Worm (Caenorhabditis elegans) whole organism, L4 larva: ENCODE data around the gene C27D9.1.

Experiments used
- D1046.2 ChIP-seq: fragments of 200-800 bp; sonication (Bioruptor generic); IDR thresholded peaks from 2 replicates; pipeline ENCODE4 v1.3.6; 2022; ENCODE audit warnings: missing genetic modification characterization, missing compliant biosample characterization
- F37D6.2 ChIP-seq: sonication (generic microtip); optimal IDR thresholded peaks from 2 replicates; lab custom pipeline; 2016; ENCODE audit warnings: mild to moderate bottlenecking, missing genetic modification characterization, missing compliant biosample characterization
- F49E8.2 ChIP-seq: sonication (generic microtip); optimal IDR thresholded peaks from 2 replicates; lab custom pipeline; 2016; ENCODE audit warnings: missing compliant biosample characterization, mild to moderate bottlenecking, missing genetic modification characterization, borderline replicate concordance
- T20F7.1 ChIP-seq: fragments of 200-800 bp; sonication (Bioruptor generic); optimal IDR thresholded peaks from 2 replicates; lab custom pipeline; 2018; ENCODE audit warnings: mild to moderate bottlenecking, missing genetic modification characterization, missing compliant biosample characterization
- Y105C5A.15 ChIP-seq: fragments of 200-800 bp; sonication (Bioruptor generic); IDR thresholded peaks from 2 replicates; pipeline ENCODE4 v1.3.6; 2022; ENCODE audit warnings: missing genetic modification characterization, missing compliant biosample characterization
- Y48G9A.11 ChIP-seq: fragments of 200-800 bp; sonication (Bioruptor generic); IDR thresholded peaks from 2 replicates; pipeline ENCODE4 v1.3.6; 2022; ENCODE audit warnings: missing genetic modification reagents, missing genetic modification characterization, missing compliant biosample characterization
- ZK337.2 ChIP-seq: fragments of 200-800 bp; sonication (Bioruptor generic); IDR thresholded peaks from 2 replicates; pipeline ENCODE4 v1.3.6; 2022; ENCODE audit warnings: missing genetic modification reagents, missing genetic modification characterization, missing compliant biosample characterization
- aha-1 ChIP-seq: fragments of 150-350 bp; peaks from one replicate; lab custom pipeline; 2014; ENCODE audit warnings: missing biosample characterization, missing genetic modification characterization
- aly-2 ChIP-seq: sonication (generic microtip); optimal IDR thresholded peaks from 2 replicates; lab custom pipeline; 2018; ENCODE audit warnings: missing biosample characterization, missing genetic modification characterization
- attf-4 ChIP-seq: sonication (generic microtip); optimal IDR thresholded peaks from 3 replicates; lab custom pipeline; 2017; ENCODE audit warnings: missing biosample characterization, missing genetic modification characterization
- ceh-20 ChIP-seq: fragments of 200-800 bp; sonication (Bioruptor generic); IDR thresholded peaks from 2 replicates; pipeline ENCODE4 v1.3.6; 2022; ENCODE audit warnings: missing genetic modification reagents, missing genetic modification characterization, missing compliant biosample characterization
- ceh-32 ChIP-seq: sonication (generic microtip); optimal IDR thresholded peaks from 2 replicates; lab custom pipeline; 2016; ENCODE audit warnings: mild to moderate bottlenecking, missing genetic modification characterization, missing compliant biosample characterization; ENCODE audit not compliant: poor library complexity
- ceh-44 ChIP-seq: fragments of 200-800 bp; sonication (Bioruptor generic); IDR thresholded peaks from 2 replicates; pipeline ENCODE4 v1.3.6; 2022; ENCODE audit warnings: missing genetic modification reagents, missing genetic modification characterization, missing compliant biosample characterization
- ceh-62 ChIP-seq: sonication (generic microtip); optimal IDR thresholded peaks from 2 replicates; lab custom pipeline; 2017; ENCODE audit warnings: missing biosample characterization, missing genetic modification characterization
- ctbp-1 ChIP-seq: fragments of 200-800 bp; sonication (Bioruptor generic); IDR thresholded peaks from 2 replicates; pipeline ENCODE4 v1.3.6; 2022; ENCODE audit warnings: missing genetic modification reagents, missing genetic modification characterization, missing compliant biosample characterization
- daf-19 ChIP-seq: fragments of 200-800 bp; sonication (Bioruptor generic); conservative IDR thresholded peaks from 2 replicates; pipeline ENCODE4 v1.3.6; 2022; ENCODE audit warnings: missing genetic modification characterization, missing compliant biosample characterization
- dmd-6 ChIP-seq: fragments of 200-800 bp; sonication (Bioruptor generic); IDR thresholded peaks from 2 replicates; pipeline ENCODE4 v1.3.6; 2022; ENCODE audit warnings: missing genetic modification reagents, missing genetic modification characterization, missing compliant biosample characterization
- dmd-8 ChIP-seq: fragments of 200-800 bp; sonication (Bioruptor generic); IDR thresholded peaks from 2 replicates; pipeline ENCODE4 v1.3.6; 2022; ENCODE audit warnings: missing genetic modification characterization, missing compliant biosample characterization
- egl-27 ChIP-seq: sonication (generic microtip); optimal IDR thresholded peaks from 3 replicates; lab custom pipeline; 2017; ENCODE audit warnings: missing biosample characterization, missing genetic modification reagents, missing genetic modification characterization
- egl-43 ChIP-seq: fragments of 200-800 bp; sonication (Bioruptor generic); IDR thresholded peaks from 2 replicates; pipeline ENCODE4 v1.3.6; 2022; ENCODE audit warnings: missing genetic modification reagents, missing genetic modification characterization, missing compliant biosample characterization
- fkh-10 ChIP-seq: fragments of 150-350 bp; optimal IDR thresholded peaks from 2 replicates; lab custom pipeline; 2014; ENCODE audit warnings: missing biosample characterization, missing genetic modification reagents, missing genetic modification characterization
- fos-1 ChIP-seq: fragments of 150-350 bp; optimal IDR thresholded peaks from 2 replicates; lab custom pipeline; 2014; ENCODE audit warnings: missing biosample characterization, missing genetic modification characterization
- gei-8 ChIP-seq: fragments of 200-800 bp; sonication (Bioruptor generic); optimal IDR thresholded peaks from 2 replicates; lab custom pipeline; 2018; ENCODE audit warnings: mild to moderate bottlenecking, missing genetic modification characterization, missing compliant biosample characterization
- hlh-30 ChIP-seq: sonication (generic microtip); optimal IDR thresholded peaks from 2 replicates; lab custom pipeline; 2017; ENCODE audit warnings: antibody characterized with exemption, mild to moderate bottlenecking, missing genetic modification characterization, missing compliant biosample characterization; ENCODE audit not compliant: insufficient read depth
- jun-1 ChIP-seq: fragments of 150-350 bp; optimal IDR thresholded peaks from 2 replicates; lab custom pipeline; 2014; ENCODE audit warnings: missing biosample characterization, missing genetic modification reagents, missing genetic modification characterization
- lin-1 ChIP-seq: fragments of 200-800 bp; sonication (Bioruptor generic); IDR thresholded peaks from 2 replicates; pipeline ENCODE4 v1.3.6; 2022; ENCODE audit warnings: missing genetic modification reagents, missing genetic modification characterization, missing compliant biosample characterization
- lin-13 ChIP-seq: fragments of 150-350 bp; optimal IDR thresholded peaks from 2 replicates; lab custom pipeline; 2014; ENCODE audit warnings: missing biosample characterization, missing genetic modification reagents, missing genetic modification characterization
- lsy-2 ChIP-seq, 2 experiments: fragments of 150-350 bp in 1 of 2; sonication (generic microtip) in 1 of 2; optimal IDR thresholded peaks; 2 replicates each; lab custom pipeline; 2014 to 2017; ENCODE audit warnings: missing biosample characterization in 2 of 2, missing genetic modification characterization in 2 of 2
- madf-9 ChIP-seq: fragments of 200-800 bp; sonication (Bioruptor generic); conservative IDR thresholded peaks from 2 replicates; pipeline ENCODE4 v1.3.6; 2022; ENCODE audit warnings: missing genetic modification reagents, missing genetic modification characterization, missing compliant biosample characterization
- mdl-1 ChIP-seq, 2 experiments: fragments of 150-350 bp in 1 of 2; sonication (generic microtip) in 1 of 2; optimal IDR thresholded peaks; 2 replicates each; lab custom pipeline; 2014 to 2017; ENCODE audit warnings: missing biosample characterization in 2 of 2, missing genetic modification characterization in 2 of 2
- mes-2 ChIP-seq: sonication (generic microtip); optimal IDR thresholded peaks from 2 replicates; lab custom pipeline; 2016; ENCODE audit warnings: missing genotype, mild to moderate bottlenecking, missing genetic modification characterization, missing compliant biosample characterization; ENCODE audit not compliant: poor library complexity, severe bottlenecking
- nhr-102 ChIP-seq: sonication (generic microtip); optimal IDR thresholded peaks from 2 replicates; lab custom pipeline; 2016; ENCODE audit warnings: mild to moderate bottlenecking, missing genetic modification characterization, moderate library complexity, missing compliant biosample characterization
- nhr-11 ChIP-seq: fragments of 150-350 bp; optimal IDR thresholded peaks from 2 replicates; lab custom pipeline; 2014; ENCODE audit warnings: missing biosample characterization, missing genetic modification characterization
- nhr-111 ChIP-seq: fragments of 200-800 bp; sonication (Bioruptor generic); optimal IDR thresholded peaks from 2 replicates; lab custom pipeline; 2018; ENCODE audit warnings: mild to moderate bottlenecking, missing genetic modification characterization, missing compliant biosample characterization
- nhr-25 ChIP-seq: sonication (generic microtip); optimal IDR thresholded peaks from 2 replicates; lab custom pipeline; 2017; ENCODE audit warnings: missing genetic modification characterization, mild to moderate bottlenecking, missing compliant biosample characterization, antibody characterized with exemption, moderate library complexity, borderline replicate concordance; ENCODE audit not compliant: insufficient read depth
- nhr-48 ChIP-seq: sonication (generic microtip); optimal IDR thresholded peaks from 2 replicates; lab custom pipeline; 2016; ENCODE audit warnings: mild to moderate bottlenecking, missing genetic modification characterization, missing compliant biosample characterization
- nhr-6 ChIP-seq: fragments of 150-350 bp; optimal IDR thresholded peaks from 2 replicates; lab custom pipeline; 2014; ENCODE audit warnings: missing biosample characterization, missing genetic modification characterization
- saeg-2 ChIP-seq: fragments of 200-800 bp; sonication (Bioruptor generic); IDR thresholded peaks from 2 replicates; pipeline ENCODE4 v1.3.6; 2022; ENCODE audit warnings: missing genetic modification reagents, missing genetic modification characterization, missing compliant biosample characterization
- sdz-12 ChIP-seq: fragments of 200-800 bp; sonication (Bioruptor generic); optimal IDR thresholded peaks from 2 replicates; lab custom pipeline; 2018; ENCODE audit warnings: mild to moderate bottlenecking, missing genetic modification characterization, missing compliant biosample characterization
- set-16 ChIP-seq: fragments of 200-800 bp; sonication (Bioruptor generic); IDR thresholded peaks from 2 replicates; pipeline ENCODE4 v1.3.6; 2022; ENCODE audit warnings: missing genetic modification reagents, missing genetic modification characterization, missing compliant biosample characterization
- snpc-1.2 ChIP-seq: fragments of 200-800 bp; sonication (Bioruptor generic); IDR thresholded peaks from 2 replicates; pipeline ENCODE4 v1.3.6; 2022; ENCODE audit warnings: missing genetic modification reagents, missing genetic modification characterization, missing compliant biosample characterization
- snpc-4 ChIP-seq: fragments of 150-350 bp; optimal IDR thresholded peaks from 2 replicates; lab custom pipeline; 2014; ENCODE audit warnings: missing biosample characterization, missing genetic modification characterization
- spr-3 ChIP-seq: fragments of 200-800 bp; sonication (Bioruptor generic); optimal IDR thresholded peaks from 2 replicates; lab custom pipeline; 2018; ENCODE audit warnings: mild to moderate bottlenecking, missing genetic modification characterization, missing compliant biosample characterization
- unc-130 ChIP-seq: sonication (generic microtip); optimal IDR thresholded peaks from 2 replicates; lab custom pipeline; 2016; ENCODE audit warnings: missing genetic modification reagents, missing genetic modification characterization, missing compliant biosample characterization
- unc-39 ChIP-seq: sonication (generic microtip); optimal IDR thresholded peaks from 2 replicates; lab custom pipeline; 2017; ENCODE audit warnings: missing biosample characterization, missing genetic modification characterization
- unc-62 ChIP-seq, 3 experiments: fragments of 150-350 bp in 1 of 3; sonication (generic microtip); optimal IDR thresholded peaks in 2 of 3; peaks in 1 of 3; 1 replicate in 1 of 3; 2 replicates in 2 of 3; lab custom pipeline; 2014 to 2017; ENCODE audit warnings: missing biosample characterization in 3 of 3, missing genetic modification characterization in 3 of 3, missing genetic modification reagents in 3 of 3, missing genotype in 1 of 3
- vab-7 ChIP-seq: fragments of 200-800 bp; sonication (Bioruptor generic); IDR thresholded peaks from 2 replicates; pipeline ENCODE4 v1.3.6; 2022; ENCODE audit warnings: missing genetic modification reagents, missing genetic modification characterization, missing compliant biosample characterization
- zag-1 ChIP-seq: fragments of 150-350 bp; optimal IDR thresholded peaks from 2 replicates; lab custom pipeline; 2014; ENCODE audit warnings: missing biosample characterization, missing genetic modification characterization
- zfp-3 ChIP-seq: fragments of 200-800 bp; sonication (Bioruptor generic); conservative IDR thresholded peaks from 2 replicates; pipeline ENCODE4 v1.3.6; 2022; ENCODE audit warnings: missing genetic modification reagents, missing genetic modification characterization, missing compliant biosample characterization
- zip-11 ChIP-seq: fragments of 200-800 bp; sonication (Bioruptor generic); IDR thresholded peaks from 2 replicates; pipeline ENCODE4 v1.3.6; 2022; ENCODE audit warnings: missing genetic modification characterization, missing compliant biosample characterization
- zip-2 ChIP-seq: fragments of 150-350 bp; optimal IDR thresholded peaks from 2 replicates; lab custom pipeline; 2014; ENCODE audit warnings: missing biosample characterization, missing genetic modification characterization
- ztf-11 ChIP-seq: fragments of 150-350 bp; optimal IDR thresholded peaks from 2 replicates; lab custom pipeline; 2014; ENCODE audit warnings: missing biosample characterization, missing genetic modification characterization

C27D9.1 gene

ce11 chrII:4728687-4729086, 24.5 kb upstream of the C27D9.1 start (continued):
- no peak for TF ChIP-seq snpc-4 (tag; lab: Kevin White, UChicago)
- TF ChIP-seq attf-4, result no peak
- no peak for TF ChIP-seq ceh-44 (GFP tag; lab: Robert Waterston, UW)
- no peak for TF ChIP-seq egl-43 (GFP tag; lab: Robert Waterston, UW)
- no peak for TF ChIP-seq zfp-3 (GFP tag; lab: Robert Waterston, UW)
- TF ChIP-seq nhr-48 (tag; lab: Kevin White, UChicago), result no peak
- peak; percentile 62 for TF ChIP-seq nhr-11 (tag; lab: Kevin White, UChicago)
- no peak for TF ChIP-seq lsy-2 (tag; optimal IDR thresholded peaks at IDR 0.05; lab: Kevin White, UChicago)
- no peak for TF ChIP-seq madf-9
- no peak for TF ChIP-seq fos-1 (tag; lab: Kevin White, UChicago)
- no peak for TF ChIP-seq dmd-8 (GFP tag; lab: Robert Waterston, UW)
- peak; percentile 31 for TF ChIP-seq hlh-30
- TF ChIP-seq Y105C5A.15 (GFP tag; lab: Robert Waterston, UW), result no peak
- no peak for TF ChIP-seq spr-3 (GFP tag; lab: Kevin White, UChicago)
- no peak for TF ChIP-seq ctbp-1 (GFP tag; lab: Robert Waterston, UW)
- TF ChIP-seq nhr-25 (tag; lab: Kevin White, UChicago), result no peak
- no peak for TF ChIP-seq daf-19 (GFP tag; lab: Robert Waterston, UW)
- TF ChIP-seq zip-2 (tag; lab: Kevin White, UChicago), result no peak
- no peak for TF ChIP-seq set-16 (GFP tag; lab: Robert Waterston, UW)
- TF ChIP-seq snpc-1.2 (GFP tag; lab: Robert Waterston, UW), result no peak
- no peak for TF ChIP-seq ZK337.2 (GFP tag; lab: Robert Waterston, UW)
- no peak for TF ChIP-seq nhr-111 (GFP tag; lab: Kevin White, UChicago)
- peak; percentile 33 for TF ChIP-seq T20F7.1 (GFP tag; lab: Kevin White, UChicago)
- no peak for TF ChIP-seq unc-39 (tag; lab: Kevin White, UChicago)
- peak in 1 of 2 experiments; percentile 47 for TF ChIP-seq mdl-1 (tag; optimal IDR thresholded peaks at IDR 0.05; lab: Kevin White, UChicago)
- TF ChIP-seq ceh-62 (tag; lab: Kevin White, UChicago), result no peak
- no peak for TF ChIP-seq sdz-12 (GFP tag; lab: Kevin White, UChicago)
- no peak for TF ChIP-seq zip-11 (GFP tag; lab: Robert Waterston, UW)
- no peak for TF ChIP-seq egl-27
- no peak for TF ChIP-seq saeg-2 (GFP tag; lab: Robert Waterston, UW)
- TF ChIP-seq aly-2 (tag; lab: Kevin White, UChicago), result no peak
- no peak for TF ChIP-seq gei-8 (GFP tag; lab: Kevin White, UChicago)
- TF ChIP-seq lin-13 (GFP tag; lab: Kevin White, UChicago), result no peak
- peak; percentile 14 for TF ChIP-seq nhr-102 (tag; lab: Kevin White, UChicago)
- TF ChIP-seq dmd-6, result peak; percentile 89
- no peak for TF ChIP-seq vab-7
- TF ChIP-seq unc-130 (GFP tag; lab: Kevin White, UChicago), result no peak
- TF ChIP-seq lin-1, result peak; percentile 73
- TF ChIP-seq nhr-6 (tag; lab: Kevin White, UChicago), result peak; percentile 49
- no peak for TF ChIP-seq D1046.2 (GFP tag; lab: Robert Waterston, UW)
- no peak for TF ChIP-seq aha-1 (tag; lab: Kevin White, UChicago)
- no peak for TF ChIP-seq zag-1 (tag; lab: Kevin White, UChicago)
- TF ChIP-seq fkh-10 (GFP tag; lab: Kevin White, UChicago), result no peak
- no peak for TF ChIP-seq ceh-32 (tag; lab: Kevin White, UChicago)
- no peak for TF ChIP-seq F49E8.2 (tag; lab: Kevin White, UChicago)
- no peak for TF ChIP-seq ceh-20 (GFP tag; lab: Robert Waterston, UW)
- TF ChIP-seq mes-2, result no peak
- no peak for TF ChIP-seq unc-62 (GFP tag; optimal IDR thresholded peaks at IDR 0.05 in 1 of 2; lab: Kevin White, UChicago)
- TF ChIP-seq unc-62 (tag; optimal IDR thresholded peaks at IDR 0.05; lab: Kevin White, UChicago), result no peak
- no peak for TF ChIP-seq Y48G9A.11
- no peak for TF ChIP-seq ztf-11
- no peak for TF ChIP-seq jun-1 (tag; lab: Kevin White, UChicago)
- no peak for TF ChIP-seq F37D6.2 (tag; lab: Kevin White, UChicago)
